Worm (Caenorhabditis elegans) whole organism, L4 larva: ENCODE measurements around the gene scly-1.

Experiments used
- D1046.2 ChIP-seq: fragments of 200-800 bp; sonication (Bioruptor generic); IDR thresholded peaks from 2 replicates; pipeline ENCODE4 v1.3.6; 2022; ENCODE audit warnings: missing genetic modification characterization, missing compliant biosample characterization
- F26F4.8 ChIP-seq: fragments of 200-800 bp; sonication (Bioruptor generic); conservative IDR thresholded peaks from 2 replicates; pipeline ENCODE4 v1.3.6; 2022; ENCODE audit warnings: missing genetic modification characterization, missing compliant biosample characterization
- F49E8.2 ChIP-seq: sonication (generic microtip); optimal IDR thresholded peaks from 2 replicates; lab custom pipeline; 2016; ENCODE audit warnings: missing compliant biosample characterization, mild to moderate bottlenecking, missing genetic modification characterization, borderline replicate concordance
- R02D3.7 ChIP-seq: fragments of 150-350 bp; sonication (generic microtip); optimal IDR thresholded peaks from 3 replicates; lab custom pipeline; 2014; ENCODE audit warnings: missing biosample characterization, missing genetic modification characterization
- ZK337.2 ChIP-seq: fragments of 200-800 bp; sonication (Bioruptor generic); IDR thresholded peaks from 2 replicates; pipeline ENCODE4 v1.3.6; 2022; ENCODE audit warnings: missing genetic modification reagents, missing genetic modification characterization, missing compliant biosample characterization
- aly-2 ChIP-seq: sonication (generic microtip); optimal IDR thresholded peaks from 2 replicates; lab custom pipeline; 2018; ENCODE audit warnings: missing biosample characterization, missing genetic modification characterization
- attf-4 ChIP-seq: sonication (generic microtip); optimal IDR thresholded peaks from 3 replicates; lab custom pipeline; 2017; ENCODE audit warnings: missing biosample characterization, missing genetic modification characterization
- ceh-28 ChIP-seq: fragments of 150-350 bp; optimal IDR thresholded peaks from 2 replicates; lab custom pipeline; 2014; ENCODE audit warnings: missing biosample characterization, missing genetic modification reagents, missing genetic modification characterization
- ceh-32 ChIP-seq: sonication (generic microtip); optimal IDR thresholded peaks from 2 replicates; lab custom pipeline; 2016; ENCODE audit warnings: mild to moderate bottlenecking, missing genetic modification characterization, missing compliant biosample characterization; ENCODE audit not compliant: poor library complexity
- ces-1 ChIP-seq: fragments of 150-350 bp; sonication (generic microtip); optimal IDR thresholded peaks from 4 replicates; lab custom pipeline; 2014; ENCODE audit warnings: missing biosample characterization, missing genetic modification reagents, missing genetic modification characterization
- daf-12 ChIP-seq: fragments of 150-350 bp; optimal IDR thresholded peaks from 2 replicates; lab custom pipeline; 2014; ENCODE audit warnings: missing biosample characterization, missing genetic modification reagents, missing genetic modification characterization
- daf-19 ChIP-seq: fragments of 200-800 bp; sonication (Bioruptor generic); conservative IDR thresholded peaks from 2 replicates; pipeline ENCODE4 v1.3.6; 2022; ENCODE audit warnings: missing genetic modification characterization, missing compliant biosample characterization
- daf-8 ChIP-seq: fragments of 200-800 bp; sonication (Bioruptor generic); IDR thresholded peaks from 2 replicates; pipeline ENCODE4 v1.3.6; 2022; ENCODE audit warnings: missing genetic modification characterization, missing compliant biosample characterization
- dmd-6 ChIP-seq: fragments of 200-800 bp; sonication (Bioruptor generic); IDR thresholded peaks from 2 replicates; pipeline ENCODE4 v1.3.6; 2022; ENCODE audit warnings: missing genetic modification reagents, missing genetic modification characterization, missing compliant biosample characterization
- dpl-1 ChIP-seq: fragments of 150-350 bp; optimal IDR thresholded peaks from 2 replicates; lab custom pipeline; 2014; ENCODE audit warnings: missing biosample characterization, missing genetic modification reagents, missing genetic modification characterization
- duxl-1 ChIP-seq: sonication (generic microtip); optimal IDR thresholded peaks from 2 replicates; lab custom pipeline; 2016; ENCODE audit warnings: mild to moderate bottlenecking, missing genetic modification characterization, moderate library complexity, missing compliant biosample characterization; ENCODE audit not compliant: poor library complexity
- dve-1 ChIP-seq: sonication (generic microtip); optimal IDR thresholded peaks from 2 replicates; lab custom pipeline; 2017; ENCODE audit warnings: antibody characterized with exemption, mild to moderate bottlenecking, missing genetic modification characterization, missing compliant biosample characterization; ENCODE audit not compliant: insufficient read depth
- egl-27 ChIP-seq: sonication (generic microtip); optimal IDR thresholded peaks from 3 replicates; lab custom pipeline; 2017; ENCODE audit warnings: missing biosample characterization, missing genetic modification reagents, missing genetic modification characterization
- fkh-10 ChIP-seq: fragments of 150-350 bp; optimal IDR thresholded peaks from 2 replicates; lab custom pipeline; 2014; ENCODE audit warnings: missing biosample characterization, missing genetic modification reagents, missing genetic modification characterization
- fos-1 ChIP-seq: fragments of 150-350 bp; optimal IDR thresholded peaks from 2 replicates; lab custom pipeline; 2014; ENCODE audit warnings: missing biosample characterization, missing genetic modification characterization
- hif-1 ChIP-seq, 2 experiments: sonication (generic microtip); optimal IDR thresholded peaks; 2 replicates each; lab custom pipeline; 2016 to 2017; ENCODE audit warnings: missing compliant biosample characterization in 2 of 2, missing genetic modification characterization in 2 of 2, missing genetic modification reagents in 2 of 2, missing genotype in 2 of 2, mild to moderate bottlenecking in 1 of 2
- hlh-11 ChIP-seq: fragments of 200-800 bp; sonication (Bioruptor generic); optimal IDR thresholded peaks from 2 replicates; lab custom pipeline; 2018; ENCODE audit warnings: mild to moderate bottlenecking, missing genetic modification characterization, missing compliant biosample characterization
- lin-1 ChIP-seq: fragments of 200-800 bp; sonication (Bioruptor generic); IDR thresholded peaks from 2 replicates; pipeline ENCODE4 v1.3.6; 2022; ENCODE audit warnings: missing genetic modification reagents, missing genetic modification characterization, missing compliant biosample characterization
- lin-29 ChIP-seq: fragments of 200-800 bp; sonication (Bioruptor generic); IDR thresholded peaks from 2 replicates; pipeline ENCODE4 v1.3.6; 2022; ENCODE audit warnings: missing genetic modification reagents, missing genetic modification characterization, missing compliant biosample characterization
- lin-38 ChIP-seq: fragments of 200-800 bp; sonication (Bioruptor generic); IDR thresholded peaks from 2 replicates; pipeline ENCODE4 v1.3.6; 2022; ENCODE audit warnings: missing genetic modification reagents, missing genetic modification characterization, missing compliant biosample characterization
- lin-39 ChIP-seq: fragments of 150-350 bp; optimal IDR thresholded peaks from 2 replicates; lab custom pipeline; 2014; ENCODE audit warnings: missing biosample characterization, missing genetic modification reagents, missing genetic modification characterization
- lir-3 ChIP-seq: sonication (generic microtip); optimal IDR thresholded peaks from 2 replicates; lab custom pipeline; 2016; ENCODE audit warnings: mild to moderate bottlenecking, missing genetic modification characterization, missing compliant biosample characterization
- lsy-2 ChIP-seq, 2 experiments: fragments of 150-350 bp in 1 of 2; sonication (generic microtip) in 1 of 2; optimal IDR thresholded peaks; 2 replicates each; lab custom pipeline; 2014 to 2017; ENCODE audit warnings: missing biosample characterization in 2 of 2, missing genetic modification characterization in 2 of 2
- mep-1 ChIP-seq: fragments of 150-350 bp; sonication (generic microtip); optimal IDR thresholded peaks from 3 replicates; lab custom pipeline; 2014; ENCODE audit warnings: missing biosample characterization, missing genetic modification characterization
- mes-2 ChIP-seq: sonication (generic microtip); optimal IDR thresholded peaks from 2 replicates; lab custom pipeline; 2016; ENCODE audit warnings: missing genotype, mild to moderate bottlenecking, missing genetic modification characterization, missing compliant biosample characterization; ENCODE audit not compliant: poor library complexity, severe bottlenecking
- mxl-2 ChIP-seq: fragments of 200-800 bp; sonication (Bioruptor generic); conservative IDR thresholded peaks from 2 replicates; pipeline ENCODE4 v1.3.6; 2022; ENCODE audit warnings: missing genetic modification reagents, missing genetic modification characterization, missing compliant biosample characterization
- mxl-3 ChIP-seq: fragments of 200-800 bp; sonication (Bioruptor generic); optimal IDR thresholded peaks from 2 replicates; lab custom pipeline; 2018; ENCODE audit warnings: mild to moderate bottlenecking, missing genetic modification characterization, missing compliant biosample characterization
- nhr-11 ChIP-seq: fragments of 150-350 bp; optimal IDR thresholded peaks from 2 replicates; lab custom pipeline; 2014; ENCODE audit warnings: missing biosample characterization, missing genetic modification characterization
- nhr-237 ChIP-seq: sonication (generic microtip); optimal IDR thresholded peaks from 2 replicates; lab custom pipeline; 2017; ENCODE audit warnings: missing biosample characterization, missing genetic modification characterization
- nhr-25 ChIP-seq: sonication (generic microtip); optimal IDR thresholded peaks from 2 replicates; lab custom pipeline; 2017; ENCODE audit warnings: missing genetic modification characterization, mild to moderate bottlenecking, missing compliant biosample characterization, antibody characterized with exemption, moderate library complexity, borderline replicate concordance; ENCODE audit not compliant: insufficient read depth
- nhr-28 ChIP-seq: fragments of 150-350 bp; optimal IDR thresholded peaks from 2 replicates; lab custom pipeline; 2014; ENCODE audit warnings: missing biosample characterization, missing genetic modification characterization
- nhr-6 ChIP-seq: fragments of 150-350 bp; optimal IDR thresholded peaks from 2 replicates; lab custom pipeline; 2014; ENCODE audit warnings: missing biosample characterization, missing genetic modification characterization
- nhr-77 ChIP-seq: fragments of 150-350 bp; optimal IDR thresholded peaks from 2 replicates; lab custom pipeline; 2014; ENCODE audit warnings: missing biosample characterization, missing genetic modification characterization
- php-3 ChIP-seq: fragments of 200-800 bp; sonication (Bioruptor generic); IDR thresholded peaks from 2 replicates; pipeline ENCODE4 v1.3.6; 2022; ENCODE audit warnings: missing genetic modification reagents, missing genetic modification characterization, missing compliant biosample characterization
- saeg-2 ChIP-seq: fragments of 200-800 bp; sonication (Bioruptor generic); IDR thresholded peaks from 2 replicates; pipeline ENCODE4 v1.3.6; 2022; ENCODE audit warnings: missing genetic modification reagents, missing genetic modification characterization, missing compliant biosample characterization
- skn-1 ChIP-seq: fragments of 150-350 bp; optimal IDR thresholded peaks from 2 replicates; lab custom pipeline; 2014; ENCODE audit warnings: missing biosample characterization, missing genetic modification characterization
- snpc-1.2 ChIP-seq: fragments of 200-800 bp; sonication (Bioruptor generic); IDR thresholded peaks from 2 replicates; pipeline ENCODE4 v1.3.6; 2022; ENCODE audit warnings: missing genetic modification reagents, missing genetic modification characterization, missing compliant biosample characterization
- snpc-4 ChIP-seq: fragments of 150-350 bp; optimal IDR thresholded peaks from 2 replicates; lab custom pipeline; 2014; ENCODE audit warnings: missing biosample characterization, missing genetic modification characterization
- spr-1 ChIP-seq: sonication (generic microtip); optimal IDR thresholded peaks from 2 replicates; lab custom pipeline; 2016; ENCODE audit warnings: mild to moderate bottlenecking, missing genetic modification characterization, missing compliant biosample characterization
- spr-3 ChIP-seq: fragments of 200-800 bp; sonication (Bioruptor generic); optimal IDR thresholded peaks from 2 replicates; lab custom pipeline; 2018; ENCODE audit warnings: mild to moderate bottlenecking, missing genetic modification characterization, missing compliant biosample characterization
- tra-1 ChIP-seq: fragments of 200-800 bp; sonication (Bioruptor generic); IDR thresholded peaks from 2 replicates; pipeline ENCODE4 v1.3.6; 2022; ENCODE audit warnings: missing genetic modification reagents, missing genetic modification characterization, missing compliant biosample characterization
- unc-130 ChIP-seq: sonication (generic microtip); optimal IDR thresholded peaks from 2 replicates; lab custom pipeline; 2016; ENCODE audit warnings: missing genetic modification reagents, missing genetic modification characterization, missing compliant biosample characterization
- zag-1 ChIP-seq: fragments of 150-350 bp; optimal IDR thresholded peaks from 2 replicates; lab custom pipeline; 2014; ENCODE audit warnings: missing biosample characterization, missing genetic modification characterization

scly-1 gene

DNA sequence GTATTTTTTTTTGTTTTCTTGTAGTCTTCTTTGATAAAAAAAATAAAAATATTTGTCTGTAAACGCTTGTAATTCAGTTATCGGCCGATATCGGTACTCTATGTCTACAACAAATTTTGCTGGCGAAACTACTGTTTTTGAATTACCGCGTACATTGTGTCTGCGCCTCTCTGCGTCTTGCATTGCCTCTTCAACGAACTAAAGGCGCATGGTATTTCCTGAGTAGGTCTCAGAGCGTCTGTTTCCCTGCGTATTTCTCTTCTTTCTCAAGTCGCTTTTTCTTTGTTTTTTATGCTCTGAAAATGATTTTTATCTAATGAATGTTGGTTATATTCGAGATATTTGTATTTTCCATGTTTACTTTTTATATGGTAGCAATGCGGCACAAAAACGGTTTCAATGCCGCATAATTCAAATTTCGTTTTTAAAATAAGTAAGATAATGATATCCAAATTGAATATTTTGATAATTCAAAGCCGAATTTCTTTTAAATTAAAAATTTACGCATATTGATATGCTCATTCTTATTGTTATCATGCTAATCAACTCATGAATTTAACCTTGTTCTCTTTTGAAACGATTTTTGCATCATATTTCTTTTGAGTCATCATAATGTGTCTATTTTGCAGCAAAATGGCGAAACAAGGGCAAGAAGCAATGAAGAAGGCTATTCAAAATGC, 30.0 kb downstream of the scly-1 start, which contains the start of gene phb-2 (continued):
- TF ChIP-seq lin-38 (GFP tag; lab: Robert Waterston, UW) (peak; percentile 73), lin-1 (GFP tag; lab: Robert Waterston, UW) (no peak), hlh-11 (peak; percentile 53), mep-1 (tag; lab: Kevin White, UChicago) (peak; percentile 76), dve-1 (tag; lab: Kevin White, UChicago) (peak; percentile 50), dpl-1 (GFP tag; lab: Kevin White, UChicago) (peak; percentile 94), daf-19 (GFP tag; lab: Robert Waterston, UW) (0 out of 2 replicates have a peak, but pooled peaks have one; percentile 18), dmd-6 (GFP tag; lab: Robert Waterston, UW) (peak; percentile 38), aly-2 (tag; lab: Kevin White, UChicago) (no peak), nhr-77 (tag; lab: Kevin White, UChicago) (peak; percentile 52), php-3 (0 out of 2 replicates have a peak, but pooled peaks have one; percentile 34), egl-27 (tag; lab: Kevin White, UChicago) (no peak), snpc-1.2 (no peak), D1046.2 (GFP tag; lab: Robert Waterston, UW) (no peak), F26F4.8 (no peak), unc-130 (GFP tag; lab: Kevin White, UChicago) (peak; percentile 55), F49E8.2 (tag; lab: Kevin White, UChicago) (no peak), ceh-28 (tag; lab: Kevin White, UChicago) (no peak), nhr-6 (tag; lab: Kevin White, UChicago) (peak; percentile 79), attf-4 (tag; lab: Kevin White, UChicago) (no peak), tra-1 (GFP tag; lab: Robert Waterston, UW) (no peak), nhr-11 (tag; lab: Kevin White, UChicago) (peak; percentile 41), zag-1 (tag; lab: Kevin White, UChicago) (no peak)

DNA sequence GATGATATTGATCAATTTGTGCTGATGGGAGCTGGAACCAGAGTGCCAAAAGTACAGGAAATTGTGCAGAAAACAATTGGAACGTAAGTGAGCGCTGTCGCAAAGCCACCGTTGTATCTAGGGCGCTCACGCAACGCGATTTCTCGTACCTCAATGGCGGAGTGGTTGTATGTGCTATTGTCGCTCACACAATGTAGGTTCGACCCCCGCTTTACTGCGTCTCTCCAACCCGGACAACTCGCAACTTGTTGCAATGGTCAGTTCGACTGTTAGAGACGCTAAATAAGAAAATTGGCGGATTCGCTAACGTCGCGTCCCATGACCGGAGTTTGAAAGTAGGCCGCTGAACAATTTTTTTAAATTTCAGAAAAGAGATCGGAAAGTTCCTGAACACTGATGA, 32.4 kb downstream of the scly-1 start:
- TF ChIP-seq nhr-237 (tag; lab: Kevin White, UChicago) (no peak), fkh-10 (GFP tag; lab: Kevin White, UChicago) (no peak), lir-3 (tag; lab: Kevin White, UChicago) (peak; percentile 77), saeg-2 (GFP tag; lab: Robert Waterston, UW) (no peak), snpc-4 (tag; lab: Kevin White, UChicago) (no peak), fos-1 (no peak), ces-1 (GFP tag; lab: Kevin White, UChicago) (no peak), nhr-25 (no peak), lsy-2 (tag; optimal IDR thresholded peaks at IDR 0.05; lab: Kevin White, UChicago) (peak in 1 of 2 experiments; percentile 35), lin-29 (GFP tag; lab: Robert Waterston, UW) (no peak), R02D3.7 (tag; lab: Kevin White, UChicago) (no peak), lin-39 (tag; lab: Kevin White, UChicago) (no peak), skn-1 (tag; lab: Kevin White, UChicago) (no peak), daf-8 (no peak), daf-12 (tag; lab: Kevin White, UChicago) (no peak), nhr-28 (tag; lab: Kevin White, UChicago) (peak; percentile 3), spr-3 (GFP tag; lab: Kevin White, UChicago) (peak; percentile 9), hlh-11 (peak; percentile 34), hif-1 (tag; optimal IDR thresholded peaks at IDR 0.05; lab: Kevin White, UChicago) (no peak), unc-130 (GFP tag; lab: Kevin White, UChicago) (peak; percentile 13), nhr-6 (tag; lab: Kevin White, UChicago) (peak; percentile 72), duxl-1 (tag; lab: Kevin White, UChicago) (peak; percentile 18), mxl-3 (peak; percentile 56), mxl-2 (GFP tag; lab: Robert Waterston, UW) (0 out of 2 replicates have a peak, but pooled peaks have one; percentile 13), mes-2 (tag; lab: Kevin White, UChicago) (peak; percentile 73), ZK337.2 (GFP tag; lab: Robert Waterston, UW) (0 out of 2 replicates have a peak, but pooled peaks have one; percentile 25), spr-1 (peak; percentile 45), attf-4 (tag; lab: Kevin White, UChicago) (no peak), ceh-32 (tag; lab: Kevin White, UChicago) (no peak), dve-1 (tag; lab: Kevin White, UChicago) (peak; percentile 70)
